Worm (Caenorhabditis elegans) whole organism, late embryonic: Measurements from ENCODE around the gene F47B7.2.

Source experiments
- ama-1 ChIP-seq: fragments of 150-350 bp; optimal IDR thresholded peaks from 2 replicates; lab custom pipeline; 2014
- ceh-30 ChIP-seq: fragments of 150-350 bp; optimal IDR thresholded peaks from 2 replicates; lab custom pipeline; 2014; ENCODE audit warnings: missing biosample characterization, missing genetic modification characterization
- ceh-9 ChIP-seq: sonication (generic microtip); optimal IDR thresholded peaks from 2 replicates; lab custom pipeline; 2016; ENCODE audit warnings: mild to moderate bottlenecking, missing genetic modification characterization, inconsistent platforms, missing compliant biosample characterization
- elt-2 ChIP-seq: sonication (generic microtip); optimal IDR thresholded peaks from 2 replicates; lab custom pipeline; 2016; ENCODE audit warnings: missing genetic modification reagents, missing genetic modification characterization, missing compliant biosample characterization
- nhr-11 ChIP-seq: fragments of 150-350 bp; optimal IDR thresholded peaks from 2 replicates; lab custom pipeline; 2014; ENCODE audit warnings: missing biosample characterization, missing genetic modification characterization
- pqm-1 ChIP-seq: sonication (generic microtip); optimal IDR thresholded peaks from 2 replicates; lab custom pipeline; 2016; ENCODE audit warnings: missing genetic modification characterization, missing compliant biosample characterization
- unc-55 ChIP-seq: sonication (generic microtip); optimal IDR thresholded peaks from 2 replicates; lab custom pipeline; 2017; ENCODE audit warnings: missing biosample characterization, missing genetic modification reagents, missing genetic modification characterization
- unc-86 ChIP-seq: sonication (generic microtip); optimal IDR thresholded peaks from 2 replicates; lab custom pipeline; 2016; ENCODE audit warnings: missing genetic modification characterization, missing compliant biosample characterization

- TF ChIP-seq ama-1 = no peak
- TF ChIP-seq unc-55 (GFP tag; lab: Kevin White, UChicago) = no peak
- TF ChIP-seq ceh-30 (tag; lab: Kevin White, UChicago) = no peak
- no peak for TF ChIP-seq elt-2 (tag; lab: Kevin White, UChicago)
- TF ChIP-seq unc-86 (tag; lab: Kevin White, UChicago) = no peak
- TF ChIP-seq pqm-1 = no peak
- TF ChIP-seq nhr-11 (tag; lab: Kevin White, UChicago) = no peak
- TF ChIP-seq ceh-9 (tag; lab: Kevin White, UChicago) = no peak
Measured at ce11 chrX:3821609-3822008, 49.0 kb downstream of the F47B7.2 start.
